Worm (Caenorhabditis elegans): Measurements from ENCODE around the gene ppm-2.

- no peak for TF ChIP-seq nhr-77 (tag; optimal IDR thresholded peaks at IDR 0.05)
- no peak for TF ChIP-seq ama-1 (optimal IDR thresholded peaks at IDR 0.05)
- TF ChIP-seq blmp-1 (tag; optimal IDR thresholded peaks at IDR 0.05), result no peak
- no peak for TF ChIP-seq hlh-17 (GFP tag; optimal IDR thresholded peaks at IDR 0.05; ENCODE audit: borderline replicate concordance)
- no peak for TF ChIP-seq lsy-2 (tag; optimal IDR thresholded peaks at IDR 0.05)
Measured at ce11 chrIII:4668073-4668472, 17.8 kb downstream of the ppm-2 start.
